Worm (Caenorhabditis elegans): ENCODE results near the gene cyp-13A8.

DNA sequence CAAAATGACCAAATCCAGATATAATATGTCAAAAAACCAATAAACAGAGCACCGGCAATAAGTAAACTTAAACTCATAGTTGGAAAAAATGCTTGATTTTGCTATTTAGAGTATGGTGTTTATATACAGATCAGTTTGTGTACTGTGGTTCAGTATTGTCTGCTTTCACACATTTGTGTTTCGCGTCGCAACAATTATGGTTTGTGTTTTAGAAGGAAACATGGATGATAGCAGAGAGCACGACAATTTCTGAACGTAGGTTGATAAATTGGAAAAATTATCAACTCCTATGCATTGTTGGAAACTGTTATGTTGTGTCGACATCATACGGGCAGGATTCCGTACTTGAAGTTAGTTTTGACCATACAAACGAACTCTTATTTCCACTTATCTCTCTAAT, 9.7 kb downstream of the cyp-13A8 start, which contains the start of gene cyp-13A4:
- TF ChIP-seq snpc-4 (tag; optimal IDR thresholded peaks at IDR 0.05), result no peak
- no peak for TF ChIP-seq zip-8 (tag; optimal IDR thresholded peaks at IDR 0.05)
- no peak for TF ChIP-seq nhr-76 (tag; optimal IDR thresholded peaks at IDR 0.05)
- no peak for TF ChIP-seq nhr-237 (tag; optimal IDR thresholded peaks at IDR 0.05)
- no peak for TF ChIP-seq unc-39 (tag; optimal IDR thresholded peaks at IDR 0.05)
- no peak for TF ChIP-seq pha-4 (tag; optimal IDR thresholded peaks at IDR 0.05)
- no peak for TF ChIP-seq nhr-12 (tag; optimal IDR thresholded peaks at IDR 0.05)
